Worm (Caenorhabditis elegans) whole organism, L4 larva: ENCODE measurements around the gene F07F6.4.

ENCODE experiments used
- F10B5.3 ChIP-seq: sonication (generic microtip); optimal IDR thresholded peaks from 2 replicates; lab custom pipeline; 2016; ENCODE audit warnings: mild to moderate bottlenecking, missing genetic modification characterization, missing compliant biosample characterization
- F37D6.2 ChIP-seq: sonication (generic microtip); optimal IDR thresholded peaks from 2 replicates; lab custom pipeline; 2016; ENCODE audit warnings: mild to moderate bottlenecking, missing genetic modification characterization, missing compliant biosample characterization
- R02D3.7 ChIP-seq: fragments of 150-350 bp; sonication (generic microtip); optimal IDR thresholded peaks from 3 replicates; lab custom pipeline; 2014; ENCODE audit warnings: missing biosample characterization, missing genetic modification characterization
- T20F7.1 ChIP-seq: fragments of 200-800 bp; sonication (Bioruptor generic); optimal IDR thresholded peaks from 2 replicates; lab custom pipeline; 2018; ENCODE audit warnings: mild to moderate bottlenecking, missing genetic modification characterization, missing compliant biosample characterization
- Y105C5A.15 ChIP-seq: fragments of 200-800 bp; sonication (Bioruptor generic); IDR thresholded peaks from 2 replicates; pipeline ENCODE4 v1.3.6; 2022; ENCODE audit warnings: missing genetic modification characterization, missing compliant biosample characterization
- Y75B8A.6 ChIP-seq: fragments of 200-800 bp; sonication (Bioruptor generic); IDR thresholded peaks from 2 replicates; pipeline ENCODE4 v1.3.6; 2022; ENCODE audit warnings: missing genetic modification reagents, missing genetic modification characterization, missing compliant biosample characterization
- ZK546.5 ChIP-seq, 2 experiments: sonication (generic microtip); optimal IDR thresholded peaks; 2 replicates each; lab custom pipeline; 2017; ENCODE audit warnings: missing biosample characterization in 2 of 2, missing genetic modification characterization in 2 of 2
- aha-1 ChIP-seq: fragments of 150-350 bp; peaks from one replicate; lab custom pipeline; 2014; ENCODE audit warnings: missing biosample characterization, missing genetic modification characterization
- aly-2 ChIP-seq: sonication (generic microtip); optimal IDR thresholded peaks from 2 replicates; lab custom pipeline; 2018; ENCODE audit warnings: missing biosample characterization, missing genetic modification characterization
- ama-1 ChIP-seq: fragments of 150-350 bp; optimal IDR thresholded peaks from 2 replicates; lab custom pipeline; 2014; ENCODE audit warnings: inconsistent platforms, mixed read lengths
- arid-1 ChIP-seq: fragments of 200-800 bp; sonication (Bioruptor generic); conservative IDR thresholded peaks from 2 replicates; pipeline ENCODE4 v1.3.6; 2022; ENCODE audit warnings: missing genetic modification reagents, missing genetic modification characterization, missing compliant biosample characterization
- attf-4 ChIP-seq: sonication (generic microtip); optimal IDR thresholded peaks from 3 replicates; lab custom pipeline; 2017; ENCODE audit warnings: missing biosample characterization, missing genetic modification characterization
- ctbp-1 ChIP-seq: fragments of 200-800 bp; sonication (Bioruptor generic); IDR thresholded peaks from 2 replicates; pipeline ENCODE4 v1.3.6; 2022; ENCODE audit warnings: missing genetic modification reagents, missing genetic modification characterization, missing compliant biosample characterization
- daf-8 ChIP-seq: fragments of 200-800 bp; sonication (Bioruptor generic); IDR thresholded peaks from 2 replicates; pipeline ENCODE4 v1.3.6; 2022; ENCODE audit warnings: missing genetic modification characterization, missing compliant biosample characterization
- dmd-6 ChIP-seq: fragments of 200-800 bp; sonication (Bioruptor generic); IDR thresholded peaks from 2 replicates; pipeline ENCODE4 v1.3.6; 2022; ENCODE audit warnings: missing genetic modification reagents, missing genetic modification characterization, missing compliant biosample characterization
- dmd-8 ChIP-seq: fragments of 200-800 bp; sonication (Bioruptor generic); IDR thresholded peaks from 2 replicates; pipeline ENCODE4 v1.3.6; 2022; ENCODE audit warnings: missing genetic modification characterization, missing compliant biosample characterization
- dmd-9 ChIP-seq: fragments of 200-800 bp; sonication (Bioruptor generic); IDR thresholded peaks from 2 replicates; pipeline ENCODE4 v1.3.6; 2022; ENCODE audit warnings: missing genetic modification reagents, missing genetic modification characterization, missing compliant biosample characterization
- dpl-1 ChIP-seq: fragments of 150-350 bp; optimal IDR thresholded peaks from 2 replicates; lab custom pipeline; 2014; ENCODE audit warnings: missing biosample characterization, missing genetic modification reagents, missing genetic modification characterization
- dve-1 ChIP-seq: sonication (generic microtip); optimal IDR thresholded peaks from 2 replicates; lab custom pipeline; 2017; ENCODE audit warnings: antibody characterized with exemption, mild to moderate bottlenecking, missing genetic modification characterization, missing compliant biosample characterization; ENCODE audit not compliant: insufficient read depth
- fkh-10 ChIP-seq: fragments of 150-350 bp; optimal IDR thresholded peaks from 2 replicates; lab custom pipeline; 2014; ENCODE audit warnings: missing biosample characterization, missing genetic modification reagents, missing genetic modification characterization
- gei-8 ChIP-seq: fragments of 200-800 bp; sonication (Bioruptor generic); optimal IDR thresholded peaks from 2 replicates; lab custom pipeline; 2018; ENCODE audit warnings: mild to moderate bottlenecking, missing genetic modification characterization, missing compliant biosample characterization
- hlh-11 ChIP-seq: fragments of 200-800 bp; sonication (Bioruptor generic); optimal IDR thresholded peaks from 2 replicates; lab custom pipeline; 2018; ENCODE audit warnings: mild to moderate bottlenecking, missing genetic modification characterization, missing compliant biosample characterization
- jun-1 ChIP-seq: fragments of 150-350 bp; optimal IDR thresholded peaks from 2 replicates; lab custom pipeline; 2014; ENCODE audit warnings: missing biosample characterization, missing genetic modification reagents, missing genetic modification characterization
- lim-7 ChIP-seq: fragments of 200-800 bp; sonication (Bioruptor generic); IDR thresholded peaks from 2 replicates; pipeline ENCODE4 v1.3.6; 2022; ENCODE audit warnings: missing genetic modification characterization, missing compliant biosample characterization
- lin-13 ChIP-seq: fragments of 150-350 bp; optimal IDR thresholded peaks from 2 replicates; lab custom pipeline; 2014; ENCODE audit warnings: missing biosample characterization, missing genetic modification reagents, missing genetic modification characterization
- lin-29 ChIP-seq: fragments of 200-800 bp; sonication (Bioruptor generic); IDR thresholded peaks from 2 replicates; pipeline ENCODE4 v1.3.6; 2022; ENCODE audit warnings: missing genetic modification reagents, missing genetic modification characterization, missing compliant biosample characterization
- lin-38 ChIP-seq: fragments of 200-800 bp; sonication (Bioruptor generic); IDR thresholded peaks from 2 replicates; pipeline ENCODE4 v1.3.6; 2022; ENCODE audit warnings: missing genetic modification reagents, missing genetic modification characterization, missing compliant biosample characterization
- madf-5 ChIP-seq, 2 experiments: fragments of 200-800 bp; sonication (Bioruptor generic); IDR thresholded peaks; 2 replicates each; pipeline ENCODE4 v1.3.6; 2022; ENCODE audit warnings: missing compliant biosample characterization in 2 of 2, missing genetic modification characterization in 2 of 2
- mdl-1 ChIP-seq, 2 experiments: fragments of 150-350 bp in 1 of 2; sonication (generic microtip) in 1 of 2; optimal IDR thresholded peaks; 2 replicates each; lab custom pipeline; 2014 to 2017; ENCODE audit warnings: missing biosample characterization in 2 of 2, missing genetic modification characterization in 2 of 2
- mdt-29 ChIP-seq: fragments of 200-800 bp; sonication (Bioruptor generic); IDR thresholded peaks from 2 replicates; pipeline ENCODE4 v1.3.6; 2022; ENCODE audit warnings: missing genetic modification reagents, missing genetic modification characterization, missing compliant biosample characterization
- mep-1 ChIP-seq: fragments of 150-350 bp; sonication (generic microtip); optimal IDR thresholded peaks from 3 replicates; lab custom pipeline; 2014; ENCODE audit warnings: missing biosample characterization, missing genetic modification characterization
- mes-2 ChIP-seq: sonication (generic microtip); optimal IDR thresholded peaks from 2 replicates; lab custom pipeline; 2016; ENCODE audit warnings: missing genotype, mild to moderate bottlenecking, missing genetic modification characterization, missing compliant biosample characterization; ENCODE audit not compliant: poor library complexity, severe bottlenecking
- mxl-2 ChIP-seq: fragments of 200-800 bp; sonication (Bioruptor generic); conservative IDR thresholded peaks from 2 replicates; pipeline ENCODE4 v1.3.6; 2022; ENCODE audit warnings: missing genetic modification reagents, missing genetic modification characterization, missing compliant biosample characterization
- nhr-102 ChIP-seq: sonication (generic microtip); optimal IDR thresholded peaks from 2 replicates; lab custom pipeline; 2016; ENCODE audit warnings: mild to moderate bottlenecking, missing genetic modification characterization, moderate library complexity, missing compliant biosample characterization
- nhr-11 ChIP-seq: fragments of 150-350 bp; optimal IDR thresholded peaks from 2 replicates; lab custom pipeline; 2014; ENCODE audit warnings: missing biosample characterization, missing genetic modification characterization
- nhr-111 ChIP-seq: fragments of 200-800 bp; sonication (Bioruptor generic); optimal IDR thresholded peaks from 2 replicates; lab custom pipeline; 2018; ENCODE audit warnings: mild to moderate bottlenecking, missing genetic modification characterization, missing compliant biosample characterization
- nhr-25 ChIP-seq: sonication (generic microtip); optimal IDR thresholded peaks from 2 replicates; lab custom pipeline; 2017; ENCODE audit warnings: missing genetic modification characterization, mild to moderate bottlenecking, missing compliant biosample characterization, antibody characterized with exemption, moderate library complexity, borderline replicate concordance; ENCODE audit not compliant: insufficient read depth
- nhr-28 ChIP-seq: fragments of 150-350 bp; optimal IDR thresholded peaks from 2 replicates; lab custom pipeline; 2014; ENCODE audit warnings: missing biosample characterization, missing genetic modification characterization
- nhr-41 ChIP-seq: fragments of 200-800 bp; sonication (Bioruptor generic); IDR thresholded peaks from 2 replicates; pipeline ENCODE4 v1.3.6; 2022; ENCODE audit warnings: missing genetic modification reagents, missing genetic modification characterization, missing compliant biosample characterization
- nhr-42 ChIP-seq: fragments of 200-800 bp; sonication (Bioruptor generic); IDR thresholded peaks from 2 replicates; pipeline ENCODE4 v1.3.6; 2022; ENCODE audit warnings: missing genetic modification characterization, missing compliant biosample characterization
- nhr-48 ChIP-seq: sonication (generic microtip); optimal IDR thresholded peaks from 2 replicates; lab custom pipeline; 2016; ENCODE audit warnings: mild to moderate bottlenecking, missing genetic modification characterization, missing compliant biosample characterization
- nhr-76 ChIP-seq: fragments of 150-350 bp; optimal IDR thresholded peaks from 2 replicates; lab custom pipeline; 2014; ENCODE audit warnings: missing biosample characterization, missing genetic modification characterization
- nhr-77 ChIP-seq: fragments of 150-350 bp; optimal IDR thresholded peaks from 2 replicates; lab custom pipeline; 2014; ENCODE audit warnings: missing biosample characterization, missing genetic modification characterization
- php-3 ChIP-seq: fragments of 200-800 bp; sonication (Bioruptor generic); IDR thresholded peaks from 2 replicates; pipeline ENCODE4 v1.3.6; 2022; ENCODE audit warnings: missing genetic modification reagents, missing genetic modification characterization, missing compliant biosample characterization
- sdz-12 ChIP-seq: fragments of 200-800 bp; sonication (Bioruptor generic); optimal IDR thresholded peaks from 2 replicates; lab custom pipeline; 2018; ENCODE audit warnings: mild to moderate bottlenecking, missing genetic modification characterization, missing compliant biosample characterization
- set-16 ChIP-seq: fragments of 200-800 bp; sonication (Bioruptor generic); IDR thresholded peaks from 2 replicates; pipeline ENCODE4 v1.3.6; 2022; ENCODE audit warnings: missing genetic modification reagents, missing genetic modification characterization, missing compliant biosample characterization
- skn-1 ChIP-seq: fragments of 150-350 bp; optimal IDR thresholded peaks from 2 replicates; lab custom pipeline; 2014; ENCODE audit warnings: missing biosample characterization, missing genetic modification characterization
- snpc-1.2 ChIP-seq: fragments of 200-800 bp; sonication (Bioruptor generic); IDR thresholded peaks from 2 replicates; pipeline ENCODE4 v1.3.6; 2022; ENCODE audit warnings: missing genetic modification reagents, missing genetic modification characterization, missing compliant biosample characterization
- spr-1 ChIP-seq: sonication (generic microtip); optimal IDR thresholded peaks from 2 replicates; lab custom pipeline; 2016; ENCODE audit warnings: mild to moderate bottlenecking, missing genetic modification characterization, missing compliant biosample characterization
- tra-1 ChIP-seq: fragments of 200-800 bp; sonication (Bioruptor generic); IDR thresholded peaks from 2 replicates; pipeline ENCODE4 v1.3.6; 2022; ENCODE audit warnings: missing genetic modification reagents, missing genetic modification characterization, missing compliant biosample characterization
- unc-39 ChIP-seq: sonication (generic microtip); optimal IDR thresholded peaks from 2 replicates; lab custom pipeline; 2017; ENCODE audit warnings: missing biosample characterization, missing genetic modification characterization
- zfp-2 ChIP-seq: sonication (generic microtip); optimal IDR thresholded peaks from 2 replicates; lab custom pipeline; 2016; ENCODE audit warnings: mild to moderate bottlenecking, missing genetic modification characterization, missing compliant biosample characterization
- zfp-3 ChIP-seq: fragments of 200-800 bp; sonication (Bioruptor generic); conservative IDR thresholded peaks from 2 replicates; pipeline ENCODE4 v1.3.6; 2022; ENCODE audit warnings: missing genetic modification reagents, missing genetic modification characterization, missing compliant biosample characterization

The F07F6.4 gene

ce11 chrII:5473946-5474423 is 44.6 kb upstream of the F07F6.4 start, which contains the start of gene mrps-16 (continued):
- TF ChIP-seq ZK546.5 (tag; optimal IDR thresholded peaks at IDR 0.05; lab: Kevin White, UChicago), result no peak
- TF ChIP-seq tra-1 (GFP tag; lab: Robert Waterston, UW), result no peak
- no peak for TF ChIP-seq hlh-11 (tag; lab: Kevin White, UChicago)
- no peak for TF ChIP-seq lin-13 (GFP tag; lab: Kevin White, UChicago)
- TF ChIP-seq set-16 (GFP tag; lab: Robert Waterston, UW), result no peak
- TF ChIP-seq ama-1 (lab: Kevin White, UChicago), result no peak
- TF ChIP-seq nhr-48, result no peak
- no peak for TF ChIP-seq nhr-77 (tag; lab: Kevin White, UChicago)
- no peak for TF ChIP-seq zfp-3 (GFP tag; lab: Robert Waterston, UW)
- TF ChIP-seq dmd-6 (GFP tag; lab: Robert Waterston, UW), result no peak
- TF ChIP-seq daf-8 (GFP tag; lab: Robert Waterston, UW), result no peak
- no peak for TF ChIP-seq mdl-1 (tag; optimal IDR thresholded peaks at IDR 0.05; lab: Kevin White, UChicago)
- no peak for TF ChIP-seq nhr-76 (tag; lab: Kevin White, UChicago)
- no peak for TF ChIP-seq Y75B8A.6 (GFP tag; lab: Robert Waterston, UW)
- TF ChIP-seq dmd-9 (GFP tag; lab: Robert Waterston, UW), result no peak
- TF ChIP-seq lin-38, result peak; percentile 65
- TF ChIP-seq sdz-12 (GFP tag; lab: Kevin White, UChicago), result no peak
- TF ChIP-seq nhr-28 (tag; lab: Kevin White, UChicago), result peak; percentile 25
- no peak for TF ChIP-seq lim-7
- TF ChIP-seq nhr-41, result no peak
- no peak for TF ChIP-seq F10B5.3 (tag; lab: Kevin White, UChicago)
- peak; percentile 96 for TF ChIP-seq dpl-1 (GFP tag; lab: Kevin White, UChicago)
- TF ChIP-seq madf-5 (GFP tag; IDR thresholded peaks at IDR 0.05; lab: Robert Waterston, UW), result no peak
- TF ChIP-seq jun-1 (tag; lab: Kevin White, UChicago), result no peak
- no peak for TF ChIP-seq php-3 (GFP tag; lab: Robert Waterston, UW)
- no peak for TF ChIP-seq ctbp-1
- TF ChIP-seq mxl-2, result no peak
- TF ChIP-seq fkh-10 (GFP tag; lab: Kevin White, UChicago), result no peak
- TF ChIP-seq spr-1 (tag; lab: Kevin White, UChicago), result no peak
- no peak for TF ChIP-seq snpc-1.2 (GFP tag; lab: Robert Waterston, UW)
- no peak for TF ChIP-seq nhr-111 (GFP tag; lab: Kevin White, UChicago)
- peak; percentile 72 for TF ChIP-seq mes-2
- no peak for TF ChIP-seq gei-8 (GFP tag; lab: Kevin White, UChicago)
- no peak for TF ChIP-seq unc-39 (tag; lab: Kevin White, UChicago)
- TF ChIP-seq skn-1 (tag; lab: Kevin White, UChicago), result no peak
- no peak for TF ChIP-seq nhr-42 (GFP tag; lab: Robert Waterston, UW)
- TF ChIP-seq aly-2 (tag; lab: Kevin White, UChicago), result no peak
- TF ChIP-seq T20F7.1 (GFP tag; lab: Kevin White, UChicago), result no peak
- TF ChIP-seq lin-29 (GFP tag; lab: Robert Waterston, UW), result no peak
- TF ChIP-seq nhr-25, result peak; percentile 7
- TF ChIP-seq dmd-8 (GFP tag; lab: Robert Waterston, UW), result no peak
- no peak for TF ChIP-seq attf-4 (tag; lab: Kevin White, UChicago)
- no peak for TF ChIP-seq zfp-2 (tag; lab: Kevin White, UChicago)
- TF ChIP-seq dve-1, result peak; percentile 68
- TF ChIP-seq F37D6.2, result no peak
- TF ChIP-seq nhr-11, result no peak
- TF ChIP-seq Y105C5A.15 (GFP tag; lab: Robert Waterston, UW), result no peak
- peak; percentile 89 for TF ChIP-seq aha-1 (tag; lab: Kevin White, UChicago)
- TF ChIP-seq mep-1 (tag; lab: Kevin White, UChicago), result peak; percentile 38
- TF ChIP-seq R02D3.7, result no peak
- TF ChIP-seq nhr-102 (tag; lab: Kevin White, UChicago), result no peak
- TF ChIP-seq arid-1, result no peak
- no peak for TF ChIP-seq mdt-29 (GFP tag; lab: Robert Waterston, UW)
